Worm (Caenorhabditis elegans) whole organism, late embryonic: ENCODE data around the gene tyra-2.

ENCODE experiments used
- F13H6.1 ChIP-seq: sonication (generic microtip); optimal IDR thresholded peaks from 2 replicates; lab custom pipeline; 2016; ENCODE audit warnings: missing genetic modification characterization, missing compliant biosample characterization
- K09A11.1 ChIP-seq: sonication (generic microtip); optimal IDR thresholded peaks from 2 replicates; lab custom pipeline; 2017; ENCODE audit warnings: antibody characterized with exemption, mild to moderate bottlenecking, missing genetic modification characterization, missing compliant biosample characterization; ENCODE audit not compliant: insufficient read depth
- ceh-18 ChIP-seq: sonication (generic microtip); optimal IDR thresholded peaks from 2 replicates; lab custom pipeline; 2016; ENCODE audit warnings: missing genetic modification characterization, missing compliant biosample characterization
- ceh-22 ChIP-seq: sonication (generic microtip); optimal IDR thresholded peaks from 2 replicates; lab custom pipeline; 2017; ENCODE audit warnings: missing biosample characterization, missing genetic modification characterization
- elt-2 ChIP-seq: sonication (generic microtip); optimal IDR thresholded peaks from 2 replicates; lab custom pipeline; 2016; ENCODE audit warnings: missing genetic modification reagents, missing genetic modification characterization, missing compliant biosample characterization
- mec-3 ChIP-seq: sonication (generic microtip); optimal IDR thresholded peaks from 2 replicates; lab custom pipeline; 2016; ENCODE audit warnings: borderline replicate concordance, missing genetic modification characterization, missing compliant biosample characterization
- nhr-11 ChIP-seq: fragments of 150-350 bp; optimal IDR thresholded peaks from 2 replicates; lab custom pipeline; 2014; ENCODE audit warnings: missing biosample characterization, missing genetic modification characterization
- pag-3 ChIP-seq: sonication (generic microtip); optimal IDR thresholded peaks from 2 replicates; lab custom pipeline; 2016; ENCODE audit warnings: missing compliant biosample characterization, missing genetic modification characterization, borderline replicate concordance
- pha-2 ChIP-seq: sonication (generic microtip); optimal IDR thresholded peaks from 2 replicates; lab custom pipeline; 2017; ENCODE audit warnings: mild to moderate bottlenecking, missing genetic modification characterization, missing compliant biosample characterization
- tbx-2 ChIP-seq: sonication (generic microtip); optimal IDR thresholded peaks from 2 replicates; lab custom pipeline; 2016; ENCODE audit warnings: missing genetic modification characterization, missing compliant biosample characterization

ce11 chrX:7005475-7005874 lies at the start of gene tyra-2:
- TF ChIP-seq mec-3 (tag; lab: Kevin White, UChicago) (no peak), K09A11.1 (no peak), pag-3 (tag; lab: Kevin White, UChicago) (no peak), ceh-22 (tag; lab: Kevin White, UChicago) (no peak), nhr-11 (tag; lab: Kevin White, UChicago) (no peak), F13H6.1 (tag; lab: Kevin White, UChicago) (no peak), elt-2 (tag; lab: Kevin White, UChicago) (no peak), ceh-18 (tag; lab: Kevin White, UChicago) (no peak), tbx-2 (tag; lab: Kevin White, UChicago) (no peak), pha-2 (tag; lab: Kevin White, UChicago) (no peak)
